Worm (Caenorhabditis elegans) whole organism, early embryonic: ENCODE results near the gene mes-4.

Source experiments
- B0310.2 ChIP-seq: sonication (generic microtip); optimal IDR thresholded peaks from 2 replicates; lab custom pipeline; 2016; ENCODE audit warnings: mild to moderate bottlenecking, missing genetic modification characterization, missing compliant biosample characterization
- F13C5.2 ChIP-seq: sonication (generic microtip); optimal IDR thresholded peaks from 2 replicates; lab custom pipeline; 2017; ENCODE audit warnings: mild to moderate bottlenecking, missing genetic modification characterization, inconsistent platforms, missing compliant biosample characterization
- aly-1 ChIP-seq: sonication (generic microtip); optimal IDR thresholded peaks from 2 replicates; lab custom pipeline; 2016; ENCODE audit warnings: missing genetic modification characterization, missing compliant biosample characterization
- ama-1 ChIP-seq: fragments of 150-350 bp; optimal IDR thresholded peaks from 2 replicates; lab custom pipeline; 2014
- ceh-13 ChIP-seq: fragments of 200-800 bp; sonication (Bioruptor generic); optimal IDR thresholded peaks from 2 replicates; lab custom pipeline; 2018; ENCODE audit warnings: mild to moderate bottlenecking, missing genetic modification characterization, missing compliant biosample characterization
- ceh-36 ChIP-seq: sonication (generic microtip); optimal IDR thresholded peaks from 2 replicates; lab custom pipeline; 2016; ENCODE audit warnings: missing genetic modification characterization, inconsistent platforms, missing compliant biosample characterization
- ets-7 ChIP-seq: sonication (generic microtip); optimal IDR thresholded peaks from 2 replicates; lab custom pipeline; 2016; ENCODE audit warnings: missing genotype, missing genetic modification characterization, missing compliant biosample characterization
- flt-1 ChIP-seq: fragments of 200-800 bp; sonication (Bioruptor generic); IDR thresholded peaks from 2 replicates; pipeline ENCODE4 v1.3.6; 2022; ENCODE audit warnings: missing genetic modification characterization, missing compliant biosample characterization
- hmbx-1 ChIP-seq: sonication (generic microtip); optimal IDR thresholded peaks from 2 replicates; lab custom pipeline; 2016; ENCODE audit warnings: mild to moderate bottlenecking, missing genetic modification characterization, missing compliant biosample characterization
- hmg-4 ChIP-seq: fragments of 200-800 bp; sonication (Bioruptor generic); optimal IDR thresholded peaks from 2 replicates; lab custom pipeline; 2018; ENCODE audit warnings: mild to moderate bottlenecking, missing genetic modification characterization, missing compliant biosample characterization
- hnd-1 ChIP-seq: sonication (generic microtip); optimal IDR thresholded peaks from 2 replicates; lab custom pipeline; 2016; ENCODE audit warnings: missing genetic modification characterization, missing compliant biosample characterization
- pes-1 ChIP-seq: fragments of 200-800 bp; sonication (Bioruptor generic); IDR thresholded peaks from 2 replicates; pipeline ENCODE4 v1.3.6; 2022; ENCODE audit warnings: missing genetic modification reagents, missing genetic modification characterization, missing compliant biosample characterization
- scrt-1 ChIP-seq: fragments of 200-800 bp; sonication (Bioruptor generic); IDR thresholded peaks from 2 replicates; pipeline ENCODE4 v1.3.6; 2022; ENCODE audit warnings: missing genetic modification characterization, missing compliant biosample characterization
- sea-1 ChIP-seq: fragments of 200-800 bp; sonication (Bioruptor generic); conservative IDR thresholded peaks from 2 replicates; pipeline ENCODE4 v1.3.6; 2022; ENCODE audit warnings: missing genetic modification characterization, missing compliant biosample characterization
- tbx-11 ChIP-seq: fragments of 200-800 bp; sonication (Bioruptor generic); IDR thresholded peaks from 2 replicates; pipeline ENCODE4 v1.3.6; 2022; ENCODE audit warnings: missing genetic modification characterization, missing compliant biosample characterization
- tbx-37 ChIP-seq: fragments of 200-800 bp; sonication (Bioruptor generic); conservative IDR thresholded peaks from 2 replicates; pipeline ENCODE4 v1.3.6; 2022; ENCODE audit warnings: missing genetic modification reagents, missing genetic modification characterization, missing compliant biosample characterization
- tra-4 ChIP-seq: sonication (generic microtip); optimal IDR thresholded peaks from 2 replicates; lab custom pipeline; 2017; ENCODE audit warnings: missing genetic modification characterization, missing compliant biosample characterization

mes-4 gene

DNA sequence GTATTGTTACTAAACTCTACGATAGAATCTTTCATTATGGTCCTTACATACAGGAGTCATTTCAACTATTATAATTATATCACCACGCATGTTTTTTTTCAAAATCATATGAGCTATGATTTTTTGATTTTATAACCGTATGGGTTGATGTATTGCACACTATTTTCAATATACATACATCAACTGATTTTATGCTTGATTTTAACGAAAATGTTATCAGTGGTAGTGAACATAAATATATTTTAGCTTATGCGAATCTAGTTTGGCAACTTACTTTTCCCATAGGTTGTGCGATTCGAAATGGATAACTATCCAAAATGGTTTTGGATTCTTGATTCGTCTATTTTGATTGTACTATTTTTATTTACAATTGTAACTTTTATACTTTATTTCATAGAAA lies 13.7 kb downstream of the mes-4 start, which contains the start of gene srv-10:
TSS of gene srv-10 (plus strand) at position 301 of the 400 bp plus-strand sequence.
- TF ChIP-seq hmbx-1 (tag; lab: Kevin White, UChicago) (no peak), tra-4 (no peak), hmg-4 (GFP tag; lab: Kevin White, UChicago) (no peak), ceh-13 (no peak), hnd-1 (tag; lab: Kevin White, UChicago) (no peak), pes-1 (no peak), ets-7 (tag; lab: Kevin White, UChicago) (no peak), scrt-1 (GFP tag; lab: Robert Waterston, UW) (no peak), ceh-36 (no peak), sea-1 (GFP tag; lab: Robert Waterston, UW) (no peak)

DNA sequence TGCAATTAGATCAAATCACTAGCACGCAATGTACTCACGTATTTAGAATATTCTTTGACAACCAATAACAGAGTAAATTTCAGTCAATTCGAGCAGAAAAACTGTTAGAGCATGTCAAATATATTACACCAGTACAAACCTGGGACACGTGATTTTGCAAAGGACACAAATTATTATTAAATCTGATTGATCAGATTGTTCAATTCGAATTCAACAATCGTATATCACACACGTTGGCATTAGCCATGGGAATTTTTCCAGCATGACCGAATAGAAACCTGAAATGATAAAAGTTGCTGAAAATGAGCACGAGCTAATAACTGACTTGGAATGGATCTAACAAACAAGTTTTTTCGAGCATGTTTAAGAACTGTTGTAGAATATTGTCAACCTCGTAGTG lies 14.3 kb downstream of the mes-4 start, which contains the start of gene srv-9:
TSS of gene srv-9 (minus strand) at position 101 of the 400 bp plus-strand sequence.
- TF ChIP-seq ets-7 (tag; lab: Kevin White, UChicago) (no peak), hmbx-1 (tag; lab: Kevin White, UChicago) (no peak), tbx-11 (no peak), flt-1 (GFP tag; lab: Robert Waterston, UW) (no peak), aly-1 (tag; lab: Kevin White, UChicago) (no peak), tra-4 (no peak), ceh-13 (no peak), hnd-1 (tag; lab: Kevin White, UChicago) (no peak), B0310.2 (tag; lab: Kevin White, UChicago) (no peak), ceh-36 (no peak), pes-1 (no peak), tbx-37 (no peak), ama-1 (lab: Kevin White, UChicago) (no peak), scrt-1 (GFP tag; lab: Robert Waterston, UW) (no peak), hmg-4 (GFP tag; lab: Kevin White, UChicago) (no peak), sea-1 (GFP tag; lab: Robert Waterston, UW) (no peak), F13C5.2 (tag; lab: Kevin White, UChicago) (no peak)

DNA sequence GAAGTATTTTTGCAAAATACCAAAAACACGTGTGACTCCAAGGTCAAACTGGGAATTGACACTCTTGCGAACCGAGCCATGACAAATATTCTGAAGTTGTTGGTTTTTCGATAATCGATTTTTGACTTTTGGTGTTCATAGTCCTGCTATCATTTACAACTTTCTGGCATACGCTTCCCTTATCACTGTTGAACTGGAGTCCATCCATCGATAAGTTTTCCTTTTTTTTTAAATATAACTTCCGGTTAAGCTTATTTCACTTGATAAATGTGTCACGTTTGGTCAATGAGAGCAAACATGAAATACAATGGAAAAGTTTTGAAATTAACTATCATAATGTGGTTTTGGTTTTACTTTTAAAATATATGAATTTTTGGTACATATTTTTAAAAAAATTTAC lies 15.6 kb downstream of the mes-4 start:
- TF ChIP-seq ceh-36: no peak
- TF ChIP-seq tra-4: no peak
- TF ChIP-seq hmg-4 (GFP tag; lab: Kevin White, UChicago): no peak
- no peak for TF ChIP-seq hnd-1 (tag; lab: Kevin White, UChicago)
- TF ChIP-seq F13C5.2 (tag; lab: Kevin White, UChicago): no peak
- no peak for TF ChIP-seq ets-7 (tag; lab: Kevin White, UChicago)
- TF ChIP-seq aly-1 (tag; lab: Kevin White, UChicago): no peak
- no peak for TF ChIP-seq sea-1 (GFP tag; lab: Robert Waterston, UW)
- no peak for TF ChIP-seq B0310.2 (tag; lab: Kevin White, UChicago)
- no peak for TF ChIP-seq ceh-13
- TF ChIP-seq tbx-37: no peak
- no peak for TF ChIP-seq scrt-1 (GFP tag; lab: Robert Waterston, UW)
- TF ChIP-seq tbx-11: no peak
- no peak for TF ChIP-seq flt-1 (GFP tag; lab: Robert Waterston, UW)

DNA sequence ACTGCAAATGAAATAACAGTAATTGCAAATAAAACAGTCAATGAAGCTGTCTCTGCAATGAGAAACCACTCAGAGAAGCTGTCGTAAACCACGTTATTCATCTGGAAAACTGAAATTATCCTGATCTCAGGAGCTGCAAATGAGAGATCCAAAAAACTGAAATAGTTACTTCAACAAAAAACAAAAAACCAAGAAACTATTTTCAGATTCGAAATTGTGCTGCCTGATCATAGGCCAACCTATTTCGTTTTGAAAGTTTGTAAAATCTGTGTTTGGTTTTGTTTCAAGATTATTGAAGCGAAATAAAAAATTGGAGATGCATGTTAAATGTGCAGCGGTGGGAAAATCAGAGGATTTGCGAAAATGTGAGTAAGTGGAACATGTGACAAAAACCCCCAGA lies 16.7 kb downstream of the mes-4 start, which contains the start of gene srv-8:
TSS of gene srv-8 (minus strand) at position 101 of the 400 bp plus-strand sequence.
- no peak for TF ChIP-seq pes-1
- TF ChIP-seq F13C5.2 (tag; lab: Kevin White, UChicago): no peak

DNA sequence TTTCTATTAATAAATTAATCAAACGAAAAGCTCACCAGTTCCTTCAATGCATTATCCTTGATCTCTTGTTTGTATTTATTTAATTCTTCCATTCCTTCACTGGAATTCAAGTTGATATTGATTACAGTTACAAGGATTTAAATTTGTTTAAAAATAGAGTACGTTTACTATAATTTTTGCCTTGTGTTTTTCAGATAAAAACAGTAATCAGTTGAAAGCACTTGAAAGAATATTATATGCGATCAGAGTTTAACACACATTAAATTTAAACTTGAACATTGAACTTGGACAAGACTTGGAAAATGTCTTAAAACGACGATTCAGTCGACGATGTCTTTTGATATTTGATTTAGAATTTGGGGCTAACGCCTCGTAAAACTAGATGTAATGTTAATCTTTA lies 19.8 kb downstream of the mes-4 start, which contains the start of gene F53F1.6:
TSS of gene F53F1.6 (minus strand) at position 101 of the 400 bp plus-strand sequence.
- TF ChIP-seq ceh-36 (no peak), aly-1 (tag; lab: Kevin White, UChicago) (no peak), hnd-1 (tag; lab: Kevin White, UChicago) (no peak)

DNA sequence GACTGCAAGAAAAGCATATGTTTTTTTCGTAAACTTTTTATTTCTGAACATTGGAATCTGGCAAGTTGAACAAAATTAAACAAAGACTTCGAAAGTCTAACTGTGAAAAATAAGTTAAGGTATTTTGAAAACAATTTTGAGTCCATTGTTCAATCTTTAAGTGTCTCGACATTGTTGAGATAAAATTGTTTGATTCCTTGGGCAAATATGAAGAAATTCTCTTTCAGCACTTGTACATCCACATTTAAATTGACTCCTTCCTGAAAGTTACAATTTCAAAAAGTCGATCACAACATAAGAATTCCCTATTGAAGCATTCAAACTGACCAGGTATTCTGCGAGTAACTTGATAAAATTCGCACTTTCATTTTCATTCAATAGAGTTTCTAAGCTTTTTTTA lies 21.3 kb downstream of the mes-4 start:
- TF ChIP-seq ets-7 (tag; lab: Kevin White, UChicago) (no peak), ceh-36 (no peak), tbx-11 (no peak), sea-1 (GFP tag; lab: Robert Waterston, UW) (no peak), B0310.2 (tag; lab: Kevin White, UChicago) (no peak), hmg-4 (GFP tag; lab: Kevin White, UChicago) (no peak), F13C5.2 (tag; lab: Kevin White, UChicago) (no peak), tra-4 (no peak), tbx-37 (no peak), flt-1 (GFP tag; lab: Robert Waterston, UW) (no peak), ceh-13 (no peak)

DNA sequence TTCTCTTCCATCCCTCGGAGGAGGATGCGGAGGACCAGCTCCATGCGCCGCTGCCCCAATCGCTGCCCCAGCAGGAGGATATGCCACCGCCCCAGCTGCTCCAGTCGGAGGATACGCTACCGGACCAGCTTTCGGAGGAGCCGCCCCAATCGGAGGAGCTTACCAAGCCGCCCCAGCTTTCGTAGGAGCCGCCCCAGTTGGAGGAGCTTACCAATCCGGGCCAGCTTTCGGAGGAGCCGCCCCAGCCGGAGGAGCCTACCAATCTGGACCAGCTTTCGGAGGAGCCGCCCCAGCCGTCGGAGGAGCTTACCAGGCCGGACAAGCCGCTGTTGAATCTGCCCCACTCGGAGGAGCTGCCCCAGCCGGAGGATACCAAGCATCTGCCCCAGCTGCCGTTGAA lies 21.9 kb downstream of the mes-4 start:
- TF ChIP-seq aly-1 (tag; lab: Kevin White, UChicago) (peak; percentile 18), flt-1 (GFP tag; lab: Robert Waterston, UW) (no peak), hmg-4 (GFP tag; lab: Kevin White, UChicago) (no peak), ceh-36 (peak; percentile 35), F13C5.2 (tag; lab: Kevin White, UChicago) (no peak), tbx-37 (no peak), scrt-1 (GFP tag; lab: Robert Waterston, UW) (peak; percentile 67; the same call in 1 of the 2 replicates), tra-4 (no peak), ets-7 (tag; lab: Kevin White, UChicago) (no peak), sea-1 (GFP tag; lab: Robert Waterston, UW) (no peak), B0310.2 (tag; lab: Kevin White, UChicago) (no peak)

DNA sequence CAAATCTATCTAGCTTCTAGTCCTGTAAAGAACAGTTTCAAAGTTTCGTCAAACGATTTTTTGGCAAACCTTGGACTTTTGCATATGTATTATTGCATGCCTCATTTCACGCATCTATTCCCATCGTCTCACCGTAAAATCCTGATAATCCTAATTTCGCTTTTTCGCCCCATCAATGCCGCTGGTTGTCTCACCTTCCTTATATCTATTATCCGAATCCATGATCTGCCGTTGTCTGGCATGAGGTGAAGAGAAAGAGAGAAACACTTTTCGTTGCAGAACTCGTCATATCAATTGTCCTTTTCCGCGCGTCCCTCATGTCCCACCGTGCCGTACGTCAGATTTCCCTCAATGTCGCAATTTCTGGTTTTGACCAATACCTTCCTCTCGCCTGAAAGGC lies 22.8 kb downstream of the mes-4 start, which contains the start of gene cut-2:
TSS of gene cut-2 (plus strand) at position 365 of the 400 bp plus-strand sequence.
- no peak for TF ChIP-seq sea-1 (GFP tag; lab: Robert Waterston, UW)
- TF ChIP-seq F13C5.2 (tag; lab: Kevin White, UChicago): no peak
- no peak for TF ChIP-seq ceh-36
